Fruit fly (Drosophila melanogaster) whole organism, adult: ENCODE measurements around the gene CG14079.

Source experiments
- CG14711 ChIP-seq: fragments of 200-800 bp; sonication (Bioruptor generic); optimal IDR thresholded peaks from 2 replicates; lab custom pipeline; 2018; ENCODE audit warnings: missing biosample characterization, mild to moderate bottlenecking, missing genetic modification characterization, moderate library complexity
- CG1620 ChIP-seq: fragments of 200-800 bp; sonication (Bioruptor generic); optimal IDR thresholded peaks from 2 replicates; lab custom pipeline; 2016; ENCODE audit warnings: missing biosample characterization, missing genetic modification characterization
- Crg-1 ChIP-seq: fragments of 200-800 bp; sonication (Bioruptor generic); optimal IDR thresholded peaks from 2 replicates; lab custom pipeline; 2016; ENCODE audit warnings: missing biosample characterization, missing genetic modification characterization
- Hr96 ChIP-seq: fragments of 200-800 bp; sonication (Bioruptor generic); optimal IDR thresholded peaks from 2 replicates; lab custom pipeline; 2016; ENCODE audit warnings: missing biosample characterization, missing genetic modification characterization
- tj ChIP-seq: fragments of 200-800 bp; sonication (Bioruptor generic); optimal IDR thresholded peaks from 3 replicates; lab custom pipeline; 2017; ENCODE audit warnings: missing biosample characterization, mild to moderate bottlenecking, missing genetic modification characterization, moderate library complexity

- TF ChIP-seq Hr96 (GFP tag; lab: Kevin White, UChicago) (no peak), Crg-1 (GFP tag; lab: Kevin White, UChicago) (no peak), tj (GFP tag; lab: Kevin White, UChicago) (no peak), CG1620 (GFP tag; lab: Kevin White, UChicago) (no peak), CG14711 (tag; lab: Kevin White, UChicago) (no peak)
These were observed 31.8 kb downstream of the CG14079 start, which contains the start of gene Spn75F for dm6 chr3L:19129565-19129964.
